Worm (Caenorhabditis elegans) whole organism, L1 larva: ENCODE results near the gene dnj-22.

Source experiments
- C34B4.2 ChIP-seq: sonication (generic microtip); optimal IDR thresholded peaks from 2 replicates; lab custom pipeline; 2017; ENCODE audit warnings: mild to moderate bottlenecking, missing genetic modification characterization, missing compliant biosample characterization
- efl-1 ChIP-seq, 4 experiments: fragments of 150-350 bp; optimal IDR thresholded peaks in 3 of 4; peaks in 1 of 4; 1 replicate in 1 of 4; 2 replicates in 3 of 4; lab custom pipeline; 2014; ENCODE audit warnings: missing biosample characterization in 2 of 4, missing genetic modification characterization in 2 of 4, missing genetic modification reagents in 2 of 4
- fos-1 ChIP-seq: fragments of 150-350 bp; optimal IDR thresholded peaks from 2 replicates; lab custom pipeline; 2014; ENCODE audit warnings: missing biosample characterization, missing genetic modification characterization
- nhr-11 ChIP-seq: fragments of 150-350 bp; optimal IDR thresholded peaks from 2 replicates; lab custom pipeline; 2014; ENCODE audit warnings: missing biosample characterization, missing genetic modification characterization
- nhr-237 ChIP-seq: fragments of 150-350 bp; optimal IDR thresholded peaks from 2 replicates; lab custom pipeline; 2014; ENCODE audit warnings: missing biosample characterization, missing genetic modification characterization

- TF ChIP-seq nhr-237 (tag; lab: Kevin White, UChicago) (no peak), fos-1 (tag; lab: Kevin White, UChicago) (no peak), efl-1 (optimal IDR thresholded peaks at IDR 0.05; lab: Kevin White, UChicago) (no peak), efl-1 (GFP tag; optimal IDR thresholded peaks at IDR 0.05 in 1 of 2; lab: Kevin White, UChicago) (no peak), C34B4.2 (tag; lab: Kevin White, UChicago) (no peak), nhr-11 (tag; lab: Kevin White, UChicago) (no peak)
Measured at ce11 chrV:8495965-8496364, 34.0 kb upstream of the dnj-22 start.
